Worm (Caenorhabditis elegans) whole organism, dauer: Measurements from ENCODE around the gene F01D4.5.

ENCODE experiments used
- unc-62 ChIP-seq: sonication (generic microtip); optimal IDR thresholded peaks from 2 replicates; lab custom pipeline; 2017; ENCODE audit warnings: missing biosample characterization, missing genetic modification reagents, missing genetic modification characterization

Gene F01D4.5

DNA sequence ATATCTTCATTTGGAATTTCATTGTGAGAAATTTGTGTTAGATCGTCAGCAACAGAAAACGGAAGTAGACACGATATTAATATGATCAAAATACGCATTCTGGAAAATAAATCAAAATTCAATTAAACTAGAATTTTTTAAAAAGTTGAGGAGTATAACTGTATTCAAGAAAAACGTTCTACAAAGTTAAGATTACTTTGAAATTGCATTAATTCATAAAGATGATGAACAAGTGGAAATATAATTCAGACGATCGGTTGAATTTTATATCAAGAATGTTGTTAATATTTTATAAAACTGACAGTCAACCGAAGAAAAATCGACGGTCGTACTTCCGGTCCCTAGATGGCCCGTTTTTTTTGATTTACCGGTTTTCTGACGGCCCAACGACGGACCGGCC, 30.5 kb downstream of the F01D4.5 start, which contains the start of gene F01D4.8:
Gene F01D4.8, minus strand, starts transcription at position 101 of the 400 bp plus-strand sequence.
- no peak for TF ChIP-seq unc-62

DNA sequence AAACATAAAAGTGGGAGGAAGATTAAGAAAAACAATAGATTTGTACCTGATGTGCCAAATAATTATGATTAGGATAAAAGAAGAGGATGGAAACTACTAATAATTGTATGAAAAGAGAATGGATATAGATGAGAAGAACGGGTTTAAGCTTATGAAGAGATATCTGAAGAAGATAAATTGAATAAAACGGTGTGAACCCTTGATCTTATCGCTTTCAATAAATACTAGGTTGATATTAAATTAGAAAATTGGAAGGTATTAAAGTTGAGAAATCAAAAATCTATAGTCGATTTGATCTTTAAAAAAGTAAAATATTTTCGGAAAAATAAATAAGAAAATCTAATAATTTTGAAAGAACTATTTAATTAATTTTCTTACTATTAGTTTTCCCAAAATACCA, 33.7 kb downstream of the F01D4.5 start, which contains the start of gene F13B12.4:
Gene F13B12.4, minus strand, starts transcription at position 101 of the 400 bp plus-strand sequence.
- TF ChIP-seq unc-62 = no peak

DNA sequence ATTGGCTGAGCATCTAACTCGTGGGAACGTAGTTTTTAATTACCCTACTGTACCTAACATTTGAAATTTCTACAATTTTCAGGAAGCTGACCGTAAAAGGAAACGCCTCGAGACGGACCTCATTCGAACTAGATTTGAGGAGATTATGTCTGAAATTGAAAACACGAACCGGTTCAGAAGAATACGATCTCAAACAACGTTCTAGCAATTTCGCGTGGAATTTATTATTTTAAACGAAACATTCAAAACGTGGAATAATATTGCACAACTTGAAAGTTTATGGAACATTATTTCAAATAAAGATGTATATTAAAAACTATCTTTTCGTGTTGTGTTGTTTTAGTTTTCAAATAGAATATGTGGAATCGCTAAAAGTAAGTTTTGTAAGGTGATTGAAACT, 39.9 kb downstream of the F01D4.5 start, which contains the start of gene F13B12.7:
Gene F13B12.7, plus strand, starts transcription at position 301 of the 400 bp plus-strand sequence.
- no peak for TF ChIP-seq unc-62

ce11 chrIV:10442904-10443303, 40.6 kb downstream of the F01D4.5 start:
- TF ChIP-seq unc-62 = no peak

DNA sequence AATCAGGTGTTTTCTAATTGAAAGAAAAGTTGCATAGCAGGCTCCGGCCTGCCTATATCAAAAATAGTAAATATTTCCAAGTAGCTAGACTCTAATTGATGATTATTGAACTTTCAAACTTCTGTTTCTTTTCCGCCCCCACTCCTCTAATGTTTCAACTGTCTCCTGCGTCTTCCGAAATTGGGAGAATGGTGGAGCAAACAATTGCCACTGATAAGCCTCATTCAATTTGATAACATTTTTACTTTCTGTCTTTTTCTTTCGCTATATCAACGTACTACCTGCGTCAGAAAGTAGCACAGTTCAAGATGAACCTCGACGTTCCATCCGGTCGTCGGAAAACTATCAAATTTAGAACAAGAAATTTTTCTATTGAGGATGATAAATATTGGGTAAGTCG, 44.6 kb downstream of the F01D4.5 start, which contains the start of gene F13B12.3:
Gene F13B12.3, plus strand, starts transcription at position 223 of the 400 bp plus-strand sequence.
- no peak for TF ChIP-seq unc-62

- TF ChIP-seq unc-62 = no peak
Observed at ce11 chrIV:10437114-10437513, 46.3 kb downstream of the F01D4.5 start.

- TF ChIP-seq unc-62 = no peak
Observed at ce11 chrIV:10436401-10436800, 47.1 kb downstream of the F01D4.5 start, which contains the start of gene ins-1. Gene ins-1, plus strand, starts transcription at chrIV:10436701.
